Worm (Caenorhabditis elegans): ENCODE data around the gene C32D5.12.

The C32D5.12 gene

ce11 chrII:6383183-6383695 is 24.4 kb upstream of the C32D5.12 start, which contains the start of gene F58F12.1 (continued):
- TF ChIP-seq pbrm-1 (GFP tag; IDR thresholded peaks at IDR 0.05) (no peak), hrde-1 (tag; optimal IDR thresholded peaks at IDR 0.05; ENCODE audit: borderline replicate concordance) (no peak), B0261.1 (tag; optimal IDR thresholded peaks at IDR 0.05) (no peak), C17E4.6 (GFP tag; IDR thresholded peaks at IDR 0.05) (no peak), lin-54 (GFP tag; optimal IDR thresholded peaks at IDR 0.05) (peak; percentile 45), tbp1 (GFP tag; optimal IDR thresholded peaks at IDR 0.05) (no peak), gei-17 (GFP tag; optimal IDR thresholded peaks at IDR 0.05) (no peak), egl-18 (GFP tag; IDR thresholded peaks at IDR 0.05) (no peak), ztf-26 (tag; optimal IDR thresholded peaks at IDR 0.05) (no peak), nhr-90 (tag; optimal IDR thresholded peaks at IDR 0.05) (no peak), attf-3 (GFP tag; conservative IDR thresholded peaks at IDR 0.05) (no peak), B0019.2 (GFP tag; conservative IDR thresholded peaks at IDR 0.05) (no peak), egl-44 (GFP tag; IDR thresholded peaks at IDR 0.05) (no peak), lin-26 (GFP tag; IDR thresholded peaks at IDR 0.05) (no peak), F55B11.4 (tag; optimal IDR thresholded peaks at IDR 0.05; ENCODE audit: borderline replicate concordance, insufficient read depth) (no peak), lin-35 (GFP tag; optimal IDR thresholded peaks at IDR 0.05) (no peak), nhr-120 (GFP tag; IDR thresholded peaks at IDR 0.05) (no peak), nfya-2 (GFP tag; IDR thresholded peaks at IDR 0.05) (no peak), bed-2 (GFP tag; IDR thresholded peaks at IDR 0.05) (no peak), F33H1.4 (GFP tag; IDR thresholded peaks at IDR 0.05) (peak; percentile 15; the same call in 1 of the 2 replicates), rpc-1 (optimal IDR thresholded peaks at IDR 0.05) (no peak), rpc-1 (tag; optimal IDR thresholded peaks at IDR 0.05) (no peak), snpc-1.1 (tag; optimal IDR thresholded peaks at IDR 0.05; ENCODE audit: insufficient read depth) (no peak), F52B5.7 (tag; optimal IDR thresholded peaks at IDR 0.05) (no peak), ets-4 (GFP tag; optimal IDR thresholded peaks at IDR 0.05) (no peak), ztf-6 (GFP tag; IDR thresholded peaks at IDR 0.05) (no peak), sea-2 (GFP tag; IDR thresholded peaks at IDR 0.05) (no peak), snpc-3.4 (tag; optimal IDR thresholded peaks at IDR 0.05) (peak; percentile 46), rcor-1 (GFP tag; IDR thresholded peaks at IDR 0.05) (no peak), F22D6.2 (tag; optimal IDR thresholded peaks at IDR 0.05) (no peak), nfyb-1 (GFP tag; IDR thresholded peaks at IDR 0.05) (no peak), attf-6 (GFP tag; IDR thresholded peaks at IDR 0.05) (no peak), K12H6.12 (tag; optimal IDR thresholded peaks at IDR 0.05) (no peak), ceh-58 (GFP tag; IDR thresholded peaks at IDR 0.05) (no peak), xnd-1 (tag; optimal IDR thresholded peaks at IDR 0.05) (no peak), hlh-26 (GFP tag; conservative IDR thresholded peaks at IDR 0.05) (no peak)

ce11 chrII:6380866-6381265 is 22.1 kb upstream of the C32D5.12 start, which contains the start of gene F58F12.12:
Gene F58F12.12 (plus strand): TSS chrII:6381166.
- TF ChIP-seq gei-17 (GFP tag; optimal IDR thresholded peaks at IDR 0.05) (no peak), nhr-80 (tag; optimal IDR thresholded peaks at IDR 0.05) (peak; percentile 14), ztf-28 (GFP tag; IDR thresholded peaks at IDR 0.05) (no peak), ets-4 (GFP tag; optimal IDR thresholded peaks at IDR 0.05) (no peak)

Data from whole organism, young adult.